Worm (Caenorhabditis elegans) whole organism, L4/young adult: ENCODE measurements around the gene B0391.14.
"Not testable (repeated sequence)": the region's sequence is repeated elsewhere in the genome, so short reads cannot be mapped to it uniquely, and the experiment has no call there.

Experiments
- W03F9.2 ChIP-seq: fragments of 150-350 bp; optimal IDR thresholded peaks from 2 replicates; lab custom pipeline; 2014; ENCODE audit warnings: missing biosample characterization, missing genetic modification characterization
- dao-5 ChIP-seq: sonication (generic microtip); optimal IDR thresholded peaks from 2 replicates; lab custom pipeline; 2016; ENCODE audit warnings: missing genotype, missing genetic modification characterization, moderate library complexity, missing compliant biosample characterization
- him-1 ChIP-seq: sonication (generic microtip); optimal IDR thresholded peaks from 2 replicates; lab custom pipeline; 2016; ENCODE audit warnings: missing genotype, missing genetic modification reagents, missing genetic modification characterization, missing compliant biosample characterization

Gene B0391.14

DNA sequence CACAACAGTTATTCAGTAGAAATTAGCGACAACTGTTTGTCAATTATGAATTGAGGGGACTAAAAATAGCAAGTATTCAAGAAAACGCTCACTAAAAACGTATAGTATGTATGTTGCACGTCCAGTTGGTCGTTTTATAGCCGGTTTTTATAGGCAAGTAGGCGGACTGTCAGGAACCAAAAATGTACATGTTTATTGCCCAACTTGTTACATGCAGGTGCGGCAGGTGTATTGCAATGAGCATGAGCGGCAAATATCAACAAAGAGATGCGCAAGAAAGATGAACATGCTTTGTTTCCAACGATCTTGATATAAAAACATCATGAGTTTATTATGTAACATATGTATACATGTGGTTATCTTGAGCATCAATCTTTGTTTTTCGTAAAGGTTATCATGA lies at the start of gene B0391.14:
Gene B0391.14 (minus strand): TSS at position 101 of the 400 bp plus-strand sequence.
- TF ChIP-seq him-1; dao-5; W03F9.2 (tag; lab: Kevin White, UChicago): not testable (repeated sequence)

DNA sequence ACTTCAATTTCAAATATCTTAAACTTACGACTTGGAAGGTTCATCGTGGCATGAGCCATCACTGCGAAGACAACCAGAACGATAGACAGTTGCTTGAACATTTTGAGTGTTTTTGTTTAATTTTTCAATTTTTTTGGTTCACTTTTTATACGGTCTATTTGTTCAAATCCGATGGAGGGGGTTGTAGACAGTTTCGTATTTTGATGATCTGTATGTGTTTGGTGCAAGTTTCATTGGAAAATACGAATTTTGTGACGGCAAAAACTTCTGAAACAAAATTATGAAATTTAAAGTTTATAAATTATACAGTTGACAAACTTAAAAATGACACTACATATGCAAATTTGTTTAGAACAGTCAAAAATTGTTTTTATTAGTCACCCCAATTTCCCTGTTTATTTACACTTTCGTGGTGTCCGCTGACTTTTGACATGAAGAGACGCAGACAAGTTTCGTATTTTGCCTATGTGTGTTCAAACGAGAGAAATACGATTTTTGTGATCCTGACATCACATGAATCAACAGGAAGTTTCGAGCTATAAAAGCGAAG lies 47.9 kb upstream of the B0391.14 start, which contains the start of the genes C55A1.7 and C55A1.6:
Gene C55A1.7 (minus strand): TSS at position 101 of the 550 bp plus-strand sequence.
Gene C55A1.6 (plus strand): TSS at position 500 of the 550 bp plus-strand sequence.
- TF ChIP-seq him-1; W03F9.2 (tag; lab: Kevin White, UChicago); dao-5: not testable (repeated sequence)

DNA sequence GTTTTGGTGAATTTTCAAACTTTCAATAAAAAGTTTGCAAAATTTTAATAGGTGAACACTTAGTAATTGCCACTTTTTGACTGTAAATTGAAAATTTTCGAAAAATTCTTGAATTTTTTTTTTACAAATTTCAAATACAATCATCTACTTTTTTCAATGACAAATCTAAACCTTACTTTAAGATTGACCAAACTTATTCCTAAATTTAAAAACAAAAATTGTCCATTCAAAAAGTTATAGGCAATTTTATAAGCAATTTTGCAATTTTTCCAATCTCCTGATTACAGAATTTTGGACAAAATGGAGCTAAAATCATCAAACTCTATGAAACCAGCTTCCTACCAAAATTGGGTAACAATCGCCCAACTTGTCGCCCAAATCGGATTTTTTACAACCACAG lies 44.9 kb upstream of the B0391.14 start, which contains the start of gene str-23:
Gene str-23 (plus strand): TSS at position 301 of the 400 bp plus-strand sequence.
- TF ChIP-seq him-1 (no peak), W03F9.2 (tag; lab: Kevin White, UChicago) (no peak), dao-5 (no peak)

DNA sequence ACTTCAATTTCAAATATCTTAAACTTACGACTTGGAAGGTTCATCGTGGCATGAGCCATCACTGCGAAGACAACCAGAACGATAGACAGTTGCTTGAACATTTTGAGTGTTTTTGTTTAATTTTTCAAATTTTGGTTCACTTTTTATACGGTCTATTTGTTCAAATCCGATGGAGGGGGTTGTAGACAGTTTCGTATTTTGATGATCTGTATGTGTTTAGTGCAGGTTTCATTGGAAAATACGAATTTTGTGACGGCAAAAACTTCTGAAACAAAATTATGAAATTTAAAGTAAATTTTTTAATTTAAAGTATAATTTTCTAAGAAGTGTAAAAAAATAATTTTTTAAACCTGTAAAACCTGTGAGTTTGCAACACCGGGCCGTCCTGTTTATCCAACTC lies 43.5 kb upstream of the B0391.14 start, which contains the start of gene C55A1.4:
Gene C55A1.4 (minus strand): TSS at position 101 of the 400 bp plus-strand sequence.
- not testable (repeated sequence) for TF ChIP-seq dao-5; W03F9.2 (tag; lab: Kevin White, UChicago); him-1

DNA sequence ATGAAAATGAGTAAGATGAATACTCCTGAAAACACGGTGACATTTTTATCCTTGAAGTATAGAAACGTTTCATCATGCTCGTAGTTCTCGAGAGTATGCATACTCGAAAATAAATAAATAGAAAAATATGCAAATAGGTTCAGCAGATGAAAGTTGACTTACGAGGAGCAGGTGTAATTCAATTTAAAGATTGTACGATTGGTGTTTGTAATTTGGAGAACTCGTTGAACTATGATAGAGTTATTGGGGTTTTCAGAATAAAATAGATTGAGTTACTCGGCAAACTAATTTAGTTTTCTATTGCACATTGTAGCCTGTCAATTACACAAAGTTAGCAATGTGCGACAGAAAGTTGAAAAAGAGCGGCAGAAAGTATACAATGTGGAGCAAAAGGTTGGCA lies 39.2 kb upstream of the B0391.14 start, which contains the start of gene srz-44:
Gene srz-44 (minus strand): TSS at position 101 of the 400 bp plus-strand sequence.
- TF ChIP-seq W03F9.2 (tag; lab: Kevin White, UChicago) (no peak), dao-5 (no peak), him-1 (no peak)

DNA sequence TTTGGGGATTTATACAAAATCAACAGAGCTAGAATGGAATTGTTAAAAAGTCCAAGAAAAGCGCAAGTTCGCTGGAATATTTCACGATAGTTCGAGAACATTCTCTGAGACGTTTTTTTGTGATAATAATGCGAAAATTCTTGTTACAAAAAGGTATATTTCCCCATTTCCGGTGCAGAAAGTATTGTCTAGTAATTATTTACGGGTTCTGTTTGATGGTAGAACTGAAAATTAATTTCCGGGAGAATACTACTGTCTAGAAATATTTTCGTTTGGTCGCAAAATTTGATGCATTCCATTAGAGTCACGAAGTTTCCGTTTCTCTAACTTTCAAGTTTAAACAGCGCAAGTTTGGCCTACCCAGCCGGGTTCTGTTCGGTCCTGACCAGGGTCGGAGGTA lies 29.9 kb upstream of the B0391.14 start, which contains the start of gene str-248:
Gene str-248 (minus strand): TSS at position 101 of the 400 bp plus-strand sequence.
- TF ChIP-seq dao-5: no peak
- no peak for TF ChIP-seq him-1
- no peak for TF ChIP-seq W03F9.2 (tag; lab: Kevin White, UChicago)

DNA sequence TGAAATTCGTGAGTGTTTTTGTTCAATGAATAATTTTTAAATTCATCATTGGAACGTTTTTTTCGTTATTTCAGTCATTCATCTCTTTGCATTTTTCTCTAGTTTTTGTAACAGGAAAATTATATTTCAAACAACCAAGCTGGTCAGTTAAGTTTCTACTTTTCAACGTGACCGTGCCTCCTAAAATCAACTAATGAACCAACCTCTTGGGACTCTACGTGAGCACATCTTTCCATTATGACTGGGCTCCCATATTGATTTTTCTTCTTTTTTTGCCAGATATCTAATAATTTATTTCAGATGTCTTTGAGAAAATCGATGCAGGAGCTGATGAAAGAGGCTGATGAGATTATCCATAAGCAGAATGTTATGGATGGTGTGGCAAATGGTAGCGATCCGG lies 25.9 kb upstream of the B0391.14 start, which contains the start of gene C55A1.11:
Gene C55A1.11 (plus strand): TSS at position 301 of the 400 bp plus-strand sequence.
- TF ChIP-seq W03F9.2 (tag; lab: Kevin White, UChicago) (no peak), dao-5 (no peak), him-1 (no peak)

DNA sequence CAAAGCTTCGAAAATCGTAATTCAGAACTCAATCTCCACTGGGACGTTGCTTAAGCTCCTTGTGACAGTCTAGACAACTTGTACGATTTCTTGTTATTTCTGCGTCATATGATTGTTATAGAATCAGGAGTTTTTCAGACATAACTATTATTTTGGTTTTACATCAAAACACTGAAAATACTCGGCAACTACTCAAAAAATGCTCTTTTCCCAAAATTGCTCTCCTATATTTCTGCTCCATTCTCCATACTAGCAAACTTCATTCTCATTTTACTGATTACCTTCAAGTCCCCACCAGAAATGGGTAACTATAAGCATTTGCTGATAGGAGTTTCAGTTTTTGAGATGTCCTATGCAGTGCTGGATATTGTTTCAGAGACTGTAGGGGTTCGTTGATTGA lies 21.9 kb upstream of the B0391.14 start, which contains the start of gene C55A1.1:
Gene C55A1.1 (plus strand): TSS at position 301 of the 400 bp plus-strand sequence.
- TF ChIP-seq him-1: no peak
- TF ChIP-seq dao-5: no peak
- TF ChIP-seq W03F9.2 (tag; lab: Kevin White, UChicago): no peak

DNA sequence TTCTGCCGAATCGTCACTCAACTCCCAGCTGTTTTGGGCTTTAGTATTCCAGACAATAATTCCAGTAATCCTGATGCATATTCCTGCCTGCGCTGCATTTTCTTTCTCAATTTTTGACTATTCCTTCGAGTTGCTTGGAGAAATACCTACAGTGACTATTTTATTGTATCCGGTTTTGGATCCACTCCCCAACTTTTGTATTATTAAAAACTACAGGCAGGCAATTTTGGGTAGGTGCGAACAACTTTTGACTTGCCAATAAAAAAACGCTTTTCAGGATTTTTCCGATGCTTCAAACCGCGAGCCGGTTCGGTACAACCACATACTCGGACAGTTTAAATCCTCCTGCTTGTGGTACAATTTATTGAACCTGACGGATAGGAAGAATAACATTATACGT lies 14.9 kb upstream of the B0391.14 start:
- TF ChIP-seq dao-5 (no peak), W03F9.2 (tag; lab: Kevin White, UChicago) (no peak), him-1 (no peak)

DNA sequence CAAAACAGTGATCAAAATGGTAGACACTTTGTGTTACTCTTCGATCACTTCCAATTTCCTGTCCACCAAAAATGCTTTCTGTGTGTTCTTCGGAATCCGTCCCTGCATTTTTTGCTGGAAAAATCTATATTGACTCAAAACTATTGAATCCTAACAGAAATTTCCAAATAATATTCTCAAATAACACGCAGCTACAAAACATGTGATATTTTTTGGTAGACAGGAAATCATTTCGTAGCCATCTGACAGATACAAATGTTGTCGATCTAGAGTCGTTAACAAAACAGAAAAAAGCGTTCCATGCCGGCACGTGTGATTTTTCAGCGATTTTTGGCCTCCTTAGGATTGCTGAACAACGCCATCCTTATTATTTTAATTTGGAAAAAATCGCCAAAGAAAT lies 13.2 kb upstream of the B0391.14 start, which contains the start of gene str-263:
Gene str-263 (plus strand): TSS at position 301 of the 400 bp plus-strand sequence.
- TF ChIP-seq him-1 (no peak), dao-5 (no peak), W03F9.2 (tag; lab: Kevin White, UChicago) (no peak)

DNA sequence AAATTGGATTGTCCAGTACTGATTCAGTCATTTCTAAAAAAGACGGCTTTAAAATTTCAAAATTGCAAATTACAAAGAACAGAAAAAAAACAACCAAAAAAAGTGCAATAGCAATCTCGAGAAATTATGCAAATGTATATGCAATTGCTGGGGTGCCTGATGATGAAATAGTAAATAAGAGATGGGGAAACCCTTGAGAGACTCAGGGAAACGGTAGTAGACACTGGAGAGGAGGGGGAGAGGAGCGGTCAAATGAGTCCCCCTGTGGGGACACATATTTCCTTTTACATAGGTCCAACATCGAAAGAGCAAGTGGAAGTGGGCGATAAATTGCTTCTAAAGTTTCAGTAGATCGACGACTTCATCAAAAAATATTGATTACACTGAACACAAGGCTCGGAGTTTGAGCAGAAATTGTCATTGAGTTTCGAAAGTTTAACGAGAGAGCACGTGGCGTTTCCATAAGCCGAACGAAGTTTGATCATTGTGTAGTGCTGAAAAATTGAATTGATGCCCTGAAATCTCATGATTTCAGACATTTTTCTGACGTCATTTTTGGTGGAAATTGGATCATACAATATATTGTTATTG lies 10.8 kb upstream of the B0391.14 start, which contains the start of the genes fbxa-153 and str-12:
Gene fbxa-153 (minus strand): TSS at position 35 of the 591 bp plus-strand sequence.
Gene str-12 (plus strand): TSS at position 541 of the 591 bp plus-strand sequence.
- TF ChIP-seq dao-5 (no peak), him-1 (no peak), W03F9.2 (tag; lab: Kevin White, UChicago) (no peak)

DNA sequence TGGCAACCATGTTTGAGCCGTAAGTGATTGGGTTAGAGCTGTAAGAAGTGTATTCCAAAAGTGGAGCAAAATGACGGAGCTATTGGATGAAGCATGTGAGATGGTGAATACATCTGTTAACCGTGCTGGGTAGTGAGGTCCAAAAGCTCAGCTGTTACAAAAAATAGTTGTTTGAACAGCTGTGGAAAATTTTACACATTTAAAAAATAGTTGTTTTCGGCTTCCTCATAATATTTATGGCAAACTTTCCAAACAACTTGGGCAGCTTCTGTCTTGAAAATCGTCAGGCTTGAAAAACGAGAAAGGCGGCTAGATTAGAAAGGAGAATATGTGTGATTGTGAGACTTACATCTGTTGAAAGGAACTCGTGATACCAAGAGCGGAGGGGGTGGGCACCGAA lies 5.4 kb upstream of the B0391.14 start, which contains the start of gene fbxa-154:
Gene fbxa-154 (minus strand): TSS at position 101 of the 400 bp plus-strand sequence.
- TF ChIP-seq W03F9.2 (tag; lab: Kevin White, UChicago) (no peak), him-1 (no peak), dao-5 (no peak)

DNA sequence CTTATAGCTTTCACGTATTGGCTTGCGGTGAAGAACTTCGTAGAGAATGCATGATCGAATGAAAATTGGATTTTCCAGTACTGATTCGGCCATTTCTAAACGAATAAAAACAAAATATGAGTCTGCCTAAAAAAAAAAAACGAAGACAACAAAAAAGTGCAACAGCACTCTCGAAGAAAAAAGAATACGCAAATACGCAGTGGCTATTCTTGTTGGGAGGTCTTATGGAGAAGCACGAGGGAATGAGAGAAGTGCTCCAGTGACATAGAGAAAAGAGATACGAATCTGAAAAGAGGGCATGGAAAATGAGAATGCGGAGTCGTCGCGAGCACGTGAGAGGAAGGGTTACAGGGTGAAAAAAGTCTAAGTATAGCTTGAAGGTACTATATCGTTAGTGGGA lies 2.6 kb upstream of the B0391.14 start, which contains the start of gene fbxa-152:
Gene fbxa-152 (minus strand): TSS at position 101 of the 400 bp plus-strand sequence.
- no peak for TF ChIP-seq him-1

DNA sequence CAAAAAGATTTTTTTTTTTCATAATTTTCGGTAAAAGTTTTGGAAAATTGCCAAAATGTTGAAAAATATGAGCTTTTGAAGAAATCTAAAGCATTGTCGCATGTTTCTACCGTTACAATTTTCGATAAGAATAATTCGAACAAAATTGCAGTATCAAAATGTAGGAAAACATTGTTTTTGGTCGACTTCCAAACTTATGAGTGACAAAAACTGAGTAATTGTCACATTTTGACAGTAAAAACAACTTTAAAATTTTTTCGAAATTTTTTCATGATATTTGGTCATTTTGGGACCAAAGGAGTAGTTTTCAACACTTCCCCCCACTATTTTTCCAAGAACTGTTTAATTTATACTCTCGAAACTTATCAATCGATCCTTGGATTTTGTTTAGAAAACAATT lies 5.1 kb downstream of the B0391.14 start, which contains the start of gene fbxa-139:
Gene fbxa-139 (minus strand): TSS at position 101 of the 400 bp plus-strand sequence.
- TF ChIP-seq dao-5: no peak
- TF ChIP-seq him-1: no peak
- no peak for TF ChIP-seq W03F9.2 (tag; lab: Kevin White, UChicago)
